Fruit fly (Drosophila melanogaster) whole organism, pupa: ENCODE data around the gene squ.

Experiments used
- CG10348 ChIP-seq: fragments of 200-800 bp; sonication (Bioruptor generic); IDR thresholded peaks from 2 replicates; pipeline ENCODE4 v1.3.6; 2022; ENCODE audit warnings: missing biosample characterization, missing genetic modification characterization
- CG12605 ChIP-seq: fragments of 200-800 bp; sonication (Bioruptor generic); IDR thresholded peaks from 2 replicates; pipeline ENCODE4 v1.3.6; 2022; ENCODE audit warnings: missing biosample characterization, missing genetic modification characterization
- CG13204 ChIP-seq: fragments of 200-800 bp; sonication (Bioruptor generic); optimal IDR thresholded peaks from 2 replicates; lab custom pipeline; 2018; ENCODE audit warnings: missing biosample characterization, mild to moderate bottlenecking, missing genetic modification characterization, moderate library complexity
- CG14655 ChIP-seq: fragments of 200-800 bp; sonication (Bioruptor generic); optimal IDR thresholded peaks from 3 replicates; lab custom pipeline; 2017; ENCODE audit warnings: mild to moderate bottlenecking, missing biosample characterization, missing genetic modification reagents, missing genetic modification characterization
- CG15710 ChIP-seq: fragments of 200-800 bp; sonication (Bioruptor generic); optimal IDR thresholded peaks from 2 replicates; lab custom pipeline; 2018; ENCODE audit warnings: missing biosample characterization, mild to moderate bottlenecking, missing genetic modification characterization, moderate library complexity
- CG17806 ChIP-seq: fragments of 200-800 bp; sonication (Bioruptor generic); optimal IDR thresholded peaks from 2 replicates; lab custom pipeline; 2018; ENCODE audit warnings: missing biosample characterization, mild to moderate bottlenecking, missing genetic modification characterization, moderate library complexity
- CG32121 ChIP-seq: fragments of 200-800 bp; sonication (Bioruptor generic); IDR thresholded peaks from 2 replicates; pipeline ENCODE4 v1.3.6; 2022; ENCODE audit warnings: missing biosample characterization, missing genetic modification characterization
- CG34367 ChIP-seq: fragments of 200-800 bp; sonication (Bioruptor generic); optimal IDR thresholded peaks from 2 replicates; lab custom pipeline; 2018; ENCODE audit warnings: missing biosample characterization, mild to moderate bottlenecking, missing genetic modification characterization
- CG4496 ChIP-seq: fragments of 200-800 bp; sonication (Bioruptor generic); IDR thresholded peaks from 3 replicates; pipeline ENCODE4 v1.3.6; 2022; ENCODE audit warnings: missing biosample characterization, missing genetic modification characterization
- CG8159 ChIP-seq: fragments of 200-800 bp; sonication (Bioruptor generic); optimal IDR thresholded peaks from 3 replicates; lab custom pipeline; 2018; ENCODE audit warnings: missing biosample characterization, mild to moderate bottlenecking, missing genetic modification characterization, moderate library complexity
- CG8301 ChIP-seq: fragments of 200-800 bp; sonication (Bioruptor generic); optimal IDR thresholded peaks from 2 replicates; lab custom pipeline; 2018; ENCODE audit warnings: missing biosample characterization, mild to moderate bottlenecking, missing genetic modification characterization
- CG9948 ChIP-seq: fragments of 200-800 bp; sonication (Bioruptor generic); optimal IDR thresholded peaks from 2 replicates; lab custom pipeline; 2018; ENCODE audit warnings: missing biosample characterization, mild to moderate bottlenecking, missing genetic modification characterization, moderate library complexity
- D1 ChIP-seq: fragments of 200-800 bp; sonication (Bioruptor generic); optimal IDR thresholded peaks from 2 replicates; lab custom pipeline; 2018; ENCODE audit warnings: missing biosample characterization, mild to moderate bottlenecking, missing genetic modification characterization, moderate library complexity
- EcR ChIP-seq: fragments of 200-800 bp; sonication (Bioruptor generic); optimal IDR thresholded peaks from 3 replicates; lab custom pipeline; 2019; ENCODE audit warnings: missing biosample characterization, missing genetic modification characterization, mild to moderate bottlenecking, moderate library complexity, missing genetic modification reagents
- Ets98B ChIP-seq: fragments of 200-800 bp; sonication (Bioruptor generic); IDR thresholded peaks from 2 replicates; pipeline ENCODE4 v1.3.6; 2022; ENCODE audit warnings: missing biosample characterization, missing genetic modification characterization
- Pif1A ChIP-seq: fragments of 200-800 bp; sonication (Bioruptor generic); optimal IDR thresholded peaks from 3 replicates; lab custom pipeline; 2016; ENCODE audit warnings: missing biosample characterization, missing genetic modification characterization
- Pif1B ChIP-seq: fragments of 200-800 bp; sonication (Bioruptor generic); optimal IDR thresholded peaks from 3 replicates; lab custom pipeline; 2016; ENCODE audit warnings: missing biosample characterization, missing genetic modification characterization
- Snoo ChIP-seq: fragments of 200-800 bp; sonication (Bioruptor generic); optimal IDR thresholded peaks from 3 replicates; lab custom pipeline; 2017; ENCODE audit warnings: missing biosample characterization, mild to moderate bottlenecking, missing genetic modification characterization, inconsistent platforms
- fd96Ca ChIP-seq: fragments of 200-800 bp; sonication (Bioruptor generic); IDR thresholded peaks from 3 replicates; pipeline ENCODE4 v1.3.6; 2022; ENCODE audit warnings: missing biosample characterization, missing genetic modification characterization
- gl ChIP-seq: fragments of 200-800 bp; sonication (Bioruptor generic); optimal IDR thresholded peaks from 2 replicates; lab custom pipeline; 2018; ENCODE audit warnings: missing biosample characterization, mild to moderate bottlenecking, missing genetic modification characterization
- rn ChIP-seq: fragments of 200-800 bp; sonication (Bioruptor generic); IDR thresholded peaks from 2 replicates; pipeline ENCODE4 v1.3.6; 2022; ENCODE audit warnings: missing biosample characterization, missing genetic modification characterization

The squ gene

dm6 chr2L:16706882-16707775 is 27.3 kb downstream of the squ start:
- TF ChIP-seq CG13204 (GFP tag; lab: Kevin White, UChicago), result no peak
- no peak for TF ChIP-seq Pif1A (GFP tag; lab: Kevin White, UChicago)
- no peak for TF ChIP-seq Ets98B (GFP tag; lab: Robert Waterston, UW)
- no peak for TF ChIP-seq EcR (GFP tag; lab: Kevin White, UChicago)
- no peak for TF ChIP-seq CG9948 (tag; lab: Kevin White, UChicago)
- TF ChIP-seq CG15710 (tag; lab: Kevin White, UChicago), result no peak
- TF ChIP-seq CG34367, result no peak
- no peak for TF ChIP-seq gl (tag; lab: Kevin White, UChicago)
- no peak for TF ChIP-seq CG14655 (GFP tag; lab: Kevin White, UChicago)
- no peak for TF ChIP-seq CG8159
- no peak for TF ChIP-seq Snoo
- TF ChIP-seq CG12605 (GFP tag; lab: Robert Waterston, UW), result no peak
- TF ChIP-seq CG4496, result no peak
- no peak for TF ChIP-seq CG8301
- TF ChIP-seq Pif1B (GFP tag; lab: Kevin White, UChicago), result no peak

- TF ChIP-seq rn (no peak), gl (tag; lab: Kevin White, UChicago) (no peak), Pif1B (GFP tag; lab: Kevin White, UChicago) (peak; percentile 44), Pif1A (GFP tag; lab: Kevin White, UChicago) (peak; percentile 7), CG34367 (no peak), CG12605 (GFP tag; lab: Robert Waterston, UW) (peak; percentile 88)
These were observed 29.8 kb downstream of the squ start for dm6 chr2L:16709693-16710092.

dm6 chr2L:16710234-16710633 is 30.4 kb downstream of the squ start:
- TF ChIP-seq D1 (tag; lab: Kevin White, UChicago) (no peak), CG12605 (GFP tag; lab: Robert Waterston, UW) (no peak), CG13204 (GFP tag; lab: Kevin White, UChicago) (no peak), CG8301 (no peak), CG34367 (no peak), rn (no peak), Pif1A (GFP tag; lab: Kevin White, UChicago) (no peak), fd96Ca (GFP tag; lab: Robert Waterston, UW) (no peak), CG17806 (tag; lab: Kevin White, UChicago) (no peak), Ets98B (GFP tag; lab: Robert Waterston, UW) (no peak), CG9948 (tag; lab: Kevin White, UChicago) (no peak)

DNA sequence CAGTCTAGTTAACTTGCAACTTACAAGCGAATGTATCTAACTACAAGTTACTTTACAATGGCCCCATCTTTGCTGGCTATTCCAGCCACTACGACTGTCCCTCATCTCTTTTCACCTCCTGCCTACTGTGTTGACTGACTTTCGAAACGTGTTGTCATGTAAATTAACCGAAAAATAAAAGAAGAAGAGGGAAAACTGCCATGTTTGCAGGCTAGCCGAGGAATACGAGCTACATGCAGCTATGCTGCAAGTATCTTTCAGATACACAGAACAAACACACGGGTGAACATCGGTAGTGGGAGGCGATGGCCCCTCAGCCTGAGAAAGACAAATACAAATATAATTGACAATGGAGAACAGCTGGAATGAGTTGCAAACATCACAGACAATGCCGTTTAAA is 30.8 kb downstream of the squ start:
- TF ChIP-seq EcR (GFP tag; lab: Kevin White, UChicago) (no peak), CG9948 (tag; lab: Kevin White, UChicago) (no peak), CG12605 (GFP tag; lab: Robert Waterston, UW) (no peak), fd96Ca (GFP tag; lab: Robert Waterston, UW) (no peak), CG10348 (GFP tag; lab: Robert Waterston, UW) (no peak), D1 (tag; lab: Kevin White, UChicago) (no peak), CG13204 (GFP tag; lab: Kevin White, UChicago) (no peak), Snoo (no peak), CG17806 (tag; lab: Kevin White, UChicago) (no peak), CG34367 (no peak), CG8159 (no peak), CG14655 (GFP tag; lab: Kevin White, UChicago) (no peak), Pif1A (GFP tag; lab: Kevin White, UChicago) (no peak), Ets98B (GFP tag; lab: Robert Waterston, UW) (no peak), gl (tag; lab: Kevin White, UChicago) (no peak), CG8301 (no peak), rn (no peak), CG32121 (GFP tag; lab: Robert Waterston, UW) (no peak)

DNA sequence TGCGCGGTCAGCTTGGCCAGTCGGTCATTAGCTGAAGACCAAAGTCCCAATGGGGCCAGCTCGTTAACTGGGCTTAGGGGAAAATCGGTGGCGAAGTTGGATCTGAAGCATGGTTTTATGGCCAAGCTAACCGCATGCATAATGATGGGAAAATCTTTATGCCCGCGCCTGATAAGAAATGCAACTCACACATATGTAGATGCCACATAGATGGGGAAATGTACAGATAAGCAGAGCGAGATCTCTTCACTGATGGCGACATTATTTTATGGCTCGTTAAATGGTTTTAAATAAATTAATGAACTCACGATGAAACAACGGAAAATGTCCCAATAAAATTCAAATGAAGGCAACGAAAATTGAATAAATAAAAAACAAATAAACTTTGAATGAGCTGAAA is 32.0 kb downstream of the squ start:
- no peak for TF ChIP-seq CG15710 (tag; lab: Kevin White, UChicago)
- no peak for TF ChIP-seq EcR (GFP tag; lab: Kevin White, UChicago)
- no peak for TF ChIP-seq CG8301
- TF ChIP-seq CG32121 (GFP tag; lab: Robert Waterston, UW), result no peak
- no peak for TF ChIP-seq fd96Ca (GFP tag; lab: Robert Waterston, UW)
- no peak for TF ChIP-seq CG34367
- TF ChIP-seq Snoo, result no peak
- TF ChIP-seq gl (tag; lab: Kevin White, UChicago), result no peak
- no peak for TF ChIP-seq Pif1B (GFP tag; lab: Kevin White, UChicago)
- TF ChIP-seq CG17806 (tag; lab: Kevin White, UChicago), result no peak
- no peak for TF ChIP-seq CG8159
- no peak for TF ChIP-seq CG12605 (GFP tag; lab: Robert Waterston, UW)
- no peak for TF ChIP-seq Pif1A (GFP tag; lab: Kevin White, UChicago)

- TF ChIP-seq CG15710 (tag; lab: Kevin White, UChicago), result no peak
- no peak for TF ChIP-seq CG8301
- TF ChIP-seq Snoo, result no peak
- no peak for TF ChIP-seq CG12605 (GFP tag; lab: Robert Waterston, UW)
- no peak for TF ChIP-seq Pif1A (GFP tag; lab: Kevin White, UChicago)
- TF ChIP-seq fd96Ca (GFP tag; lab: Robert Waterston, UW), result no peak
- TF ChIP-seq CG14655 (GFP tag; lab: Kevin White, UChicago), result no peak
- no peak for TF ChIP-seq gl (tag; lab: Kevin White, UChicago)
- no peak for TF ChIP-seq CG13204 (GFP tag; lab: Kevin White, UChicago)
- no peak for TF ChIP-seq CG4496
- TF ChIP-seq D1 (tag; lab: Kevin White, UChicago), result no peak
- no peak for TF ChIP-seq CG17806 (tag; lab: Kevin White, UChicago)
- TF ChIP-seq CG34367, result no peak
These were observed 34.1 kb downstream of the squ start for dm6 chr2L:16713929-16714328.
